Fruit fly (Drosophila melanogaster): ENCODE measurements around the gene Acsf3.
A peak's percentile ranks its signal among the peaks of the same experiment; 100 is the strongest.

The Acsf3 gene

DNA sequence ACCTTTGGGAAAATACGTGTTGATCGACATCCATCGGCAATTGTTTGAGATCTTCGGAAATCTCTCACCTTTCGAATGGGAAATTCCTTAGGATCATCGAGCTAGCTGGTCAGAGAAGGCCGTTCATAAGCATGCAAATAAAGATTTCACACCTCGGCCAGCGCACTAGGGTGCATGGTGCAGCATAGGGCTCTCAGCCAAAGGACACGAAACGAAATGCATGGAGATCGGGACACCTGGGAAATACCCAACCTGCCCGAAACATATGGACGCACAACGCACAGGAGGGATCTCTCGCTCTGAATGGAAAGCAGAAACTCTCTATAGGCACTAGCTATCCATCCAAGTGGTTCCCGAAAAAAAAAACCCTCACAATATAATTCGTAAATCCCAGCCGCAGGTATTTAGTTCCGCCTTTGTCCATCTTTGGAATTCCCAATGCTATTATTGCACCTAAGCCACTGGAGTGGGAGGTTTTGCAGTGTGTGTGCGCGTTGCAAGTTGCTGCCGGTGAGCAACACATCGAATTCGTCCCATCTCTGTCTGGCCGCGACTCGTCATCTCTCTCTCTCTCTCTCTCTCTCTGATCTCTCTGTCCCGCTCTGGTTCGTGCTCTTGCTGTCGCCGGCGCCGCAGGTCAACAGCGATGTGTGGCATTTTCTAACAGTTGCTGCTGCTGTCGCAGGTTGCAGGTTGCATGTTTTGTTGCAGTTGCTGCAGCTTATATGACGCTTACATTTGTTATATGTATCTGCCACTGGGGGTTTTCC is 8.2 kb upstream of the Acsf3 start:
- TF ChIP-seq dmrt11E (tag; optimal IDR thresholded peaks at IDR 0.05) (no peak), CG12236 (GFP tag; optimal IDR thresholded peaks at IDR 0.05) (no peak), BtbVII (GFP tag; optimal IDR thresholded peaks at IDR 0.05) (no peak), NC2β (GFP tag; optimal IDR thresholded peaks at IDR 0.05) (no peak), amos (GFP tag; IDR thresholded peaks at IDR 0.05; ENCODE audit: partially characterized antibody) (no peak), pfk (GFP tag; optimal IDR thresholded peaks at IDR 0.05) (no peak), ind (GFP tag; optimal IDR thresholded peaks at IDR 0.05) (no peak), chm (GFP tag; IDR thresholded peaks at IDR 0.05) (no peak), peb (GFP tag; IDR thresholded peaks at IDR 0.05) (no peak), dmrt99B (tag; optimal IDR thresholded peaks at IDR 0.05) (no peak), tgo (GFP tag; IDR thresholded peaks at IDR 0.05) (no peak), kah (GFP tag; optimal IDR thresholded peaks at IDR 0.05) (peak; percentile 12), ERR (GFP tag; optimal IDR thresholded peaks at IDR 0.05) (no peak), Atf6 (GFP tag; IDR thresholded peaks at IDR 0.05) (no peak), ftz-f1 (GFP tag; optimal IDR thresholded peaks at IDR 0.05) (no peak), grn (GFP tag; optimal IDR thresholded peaks at IDR 0.05) (no peak), Antp (GFP tag; optimal IDR thresholded peaks at IDR 0.05) (no peak), Dad (GFP tag; optimal IDR thresholded peaks at IDR 0.05) (no peak), Dp (GFP tag; optimal IDR thresholded peaks at IDR 0.05) (no peak), CG4328 (GFP tag; optimal IDR thresholded peaks at IDR 0.05) (no peak), CG31441 (GFP tag; IDR thresholded peaks at IDR 0.05) (no peak), CG8359 (GFP tag; optimal IDR thresholded peaks at IDR 0.05; ENCODE audit: borderline replicate concordance) (no peak), zen (tag; optimal IDR thresholded peaks at IDR 0.05) (peak; percentile 71), CG10321 (GFP tag; IDR thresholded peaks at IDR 0.05) (no peak; the same call in 1 of the 2 replicates), Hmx (GFP tag; optimal IDR thresholded peaks at IDR 0.05) (no peak), CG8089 (GFP tag; optimal IDR thresholded peaks at IDR 0.05) (no peak), D19A (tag; optimal IDR thresholded peaks at IDR 0.05) (no peak), Hr78 (GFP tag; optimal IDR thresholded peaks at IDR 0.05) (peak in 1 of 2 experiments; percentile 26), CG15479 (GFP tag; optimal IDR thresholded peaks at IDR 0.05) (peak; percentile 96), crc (GFP tag; optimal IDR thresholded peaks at IDR 0.05) (no peak), Hr3 (GFP tag; optimal IDR thresholded peaks at IDR 0.05) (no peak), CG1792 (GFP tag; optimal IDR thresholded peaks at IDR 0.05) (no peak), aop (GFP tag; IDR thresholded peaks at IDR 0.05) (no peak), CG11247 (GFP tag; IDR thresholded peaks at IDR 0.05) (no peak), zen2 (GFP tag; IDR thresholded peaks at IDR 0.05; ENCODE audit: partially characterized antibody) (no peak), CG17359 (tag; optimal IDR thresholded peaks at IDR 0.05) (no peak), stc (GFP tag; IDR thresholded peaks at IDR 0.05) (no peak), Bdp1 (GFP tag; optimal IDR thresholded peaks at IDR 0.05) (no peak), PHDP (tag; optimal IDR thresholded peaks at IDR 0.05) (no peak), Trl (optimal IDR thresholded peaks at IDR 0.05) (peak; percentile 26 to 34), Trl (GFP tag; optimal IDR thresholded peaks at IDR 0.05) (no peak), pum (GFP tag; optimal IDR thresholded peaks at IDR 0.05) (no peak), z (GFP tag; IDR thresholded peaks at IDR 0.05) (no peak), Six4 (GFP tag; optimal IDR thresholded peaks at IDR 0.05) (no peak), CG12071 (GFP tag; optimal IDR thresholded peaks at IDR 0.05) (no peak), oc (tag; optimal IDR thresholded peaks at IDR 0.05) (no peak), kay (GFP tag; optimal IDR thresholded peaks at IDR 0.05) (no peak), Oaz (GFP tag; IDR thresholded peaks at IDR 0.05) (no peak), Deaf1 (tag; optimal IDR thresholded peaks at IDR 0.05) (peak; percentile 45), Hr51 (GFP tag; optimal IDR thresholded peaks at IDR 0.05) (no peak), CG8478 (optimal IDR thresholded peaks at IDR 0.05) (peak; percentile 63)
